Fruit fly (Drosophila melanogaster) whole organism, embryonic: ENCODE data around the gene Nagk.

Source experiments
- Ada2b ChIP-seq: fragments of 200-800 bp; sonication (Bioruptor generic); IDR thresholded peaks from 2 replicates; pipeline ENCODE4 v1.3.6; 2022; ENCODE audit warnings: missing biosample characterization, missing genetic modification characterization
- Atf3 ChIP-seq: fragments of 200-800 bp; sonication (Bioruptor generic); optimal IDR thresholded peaks from 3 replicates; lab custom pipeline; 2016; ENCODE audit warnings: missing biosample characterization, missing genetic modification characterization
- Bteb2 ChIP-seq: fragments of 200-800 bp; sonication (Bioruptor generic); optimal IDR thresholded peaks from 2 replicates; lab custom pipeline; 2016; ENCODE audit warnings: missing biosample characterization, missing genetic modification characterization
- CG12659 ChIP-seq: fragments of 200-800 bp; sonication (Bioruptor generic); optimal IDR thresholded peaks from 3 replicates; lab custom pipeline; 2017; ENCODE audit warnings: mild to moderate bottlenecking, missing biosample characterization, missing genetic modification reagents, missing genetic modification characterization
- CG12744 ChIP-seq: fragments of 200-800 bp; sonication (Bioruptor generic); optimal IDR thresholded peaks from 2 replicates; lab custom pipeline; 2016; ENCODE audit warnings: missing biosample characterization, missing genetic modification characterization
- CG13123 ChIP-seq: fragments of 200-800 bp; sonication (Bioruptor generic); optimal IDR thresholded peaks from 2 replicates; lab custom pipeline; 2016; ENCODE audit warnings: missing biosample characterization, missing genetic modification characterization
- CG13296 ChIP-seq: fragments of 200-800 bp; sonication (Bioruptor generic); optimal IDR thresholded peaks from 3 replicates; lab custom pipeline; 2018; ENCODE audit warnings: missing biosample characterization, mild to moderate bottlenecking, missing genetic modification characterization
- CG14667 ChIP-seq: fragments of 200-800 bp; sonication (Bioruptor generic); IDR thresholded peaks from 2 replicates; pipeline ENCODE4 v1.3.6; 2022; ENCODE audit warnings: missing biosample characterization, missing genetic modification characterization
- CG1602 ChIP-seq: fragments of 200-800 bp; sonication (Bioruptor generic); optimal IDR thresholded peaks from 3 replicates; lab custom pipeline; 2016; ENCODE audit warnings: missing biosample characterization, missing genetic modification characterization
- CG1647 ChIP-seq: fragments of 200-800 bp; sonication (Bioruptor generic); optimal IDR thresholded peaks from 3 replicates; lab custom pipeline; 2016; ENCODE audit warnings: missing biosample characterization, missing genetic modification characterization
- CG2120 ChIP-seq: fragments of 200-800 bp; sonication (Bioruptor generic); optimal IDR thresholded peaks from 3 replicates; lab custom pipeline; 2016; ENCODE audit warnings: missing biosample characterization, missing genetic modification characterization
- CG2712 ChIP-seq: fragments of 200-800 bp; optimal IDR thresholded peaks from 3 replicates; lab custom pipeline; 2019; ENCODE audit warnings: missing biosample characterization, mild to moderate bottlenecking, missing genetic modification characterization, moderate library complexity
- CG2889 ChIP-seq: fragments of 200-800 bp; sonication (Bioruptor generic); IDR thresholded peaks from 3 replicates; pipeline ENCODE4 v1.3.6; 2022; ENCODE audit warnings: missing biosample characterization, missing genetic modification characterization
- CG3065 ChIP-seq: fragments of 200-800 bp; sonication (Bioruptor generic); optimal IDR thresholded peaks from 2 replicates; lab custom pipeline; 2016; ENCODE audit warnings: missing biosample characterization, missing genetic modification characterization
- CG32767 ChIP-seq: fragments of 200-800 bp; sonication (Bioruptor generic); IDR thresholded peaks from 2 replicates; pipeline ENCODE4 v1.3.6; 2022; ENCODE audit warnings: missing biosample characterization, missing genetic modification characterization
- CG3281 ChIP-seq: fragments of 200-800 bp; sonication (Bioruptor generic); optimal IDR thresholded peaks from 3 replicates; lab custom pipeline; 2017; ENCODE audit warnings: missing biosample characterization, mild to moderate bottlenecking, missing genetic modification characterization
- CG33213 ChIP-seq: fragments of 200-800 bp; sonication (Bioruptor generic); optimal IDR thresholded peaks from 3 replicates; lab custom pipeline; 2016; ENCODE audit warnings: missing biosample characterization, missing genetic modification characterization
- CG34422 ChIP-seq: fragments of 200-800 bp; sonication (Bioruptor generic); IDR thresholded peaks from 3 replicates; pipeline ENCODE4 v1.3.6; 2022; ENCODE audit warnings: missing biosample characterization, missing genetic modification characterization
- CG4328 ChIP-seq: fragments of 200-800 bp; sonication (Bioruptor generic); optimal IDR thresholded peaks from 3 replicates; lab custom pipeline; 2017; ENCODE audit warnings: missing biosample characterization, missing genetic modification reagents, missing genetic modification characterization
- CG7786 ChIP-seq: fragments of 200-800 bp; sonication (Bioruptor generic); optimal IDR thresholded peaks from 2 replicates; lab custom pipeline; 2016; ENCODE audit warnings: missing biosample characterization, missing genetic modification characterization
- CG9437 ChIP-seq: fragments of 200-800 bp; sonication (Bioruptor generic); optimal IDR thresholded peaks from 2 replicates; lab custom pipeline; 2018; ENCODE audit warnings: missing biosample characterization, mild to moderate bottlenecking, missing genetic modification characterization
- CrebB ChIP-seq: fragments of 200-800 bp; sonication (Bioruptor generic); optimal IDR thresholded peaks from 3 replicates; lab custom pipeline; 2018; ENCODE audit warnings: missing biosample characterization, mild to moderate bottlenecking, missing genetic modification characterization
- D19B ChIP-seq: fragments of 200-800 bp; sonication (Bioruptor generic); optimal IDR thresholded peaks from 2 replicates; lab custom pipeline; 2017; ENCODE audit warnings: missing biosample characterization, mild to moderate bottlenecking, missing genetic modification characterization
- Dll ChIP-seq: fragments of 200-800 bp; sonication (Bioruptor generic); IDR thresholded peaks from 4 replicates; pipeline ENCODE4 v1.3.6; 2022; ENCODE audit warnings: missing biosample characterization, missing genetic modification characterization; ENCODE audit not compliant: partially characterized antibody
- Gug ChIP-seq: fragments of 200-800 bp; sonication (Bioruptor generic); IDR thresholded peaks from 4 replicates; pipeline ENCODE4 v1.3.6; 2022; ENCODE audit warnings: missing biosample characterization, missing genetic modification characterization
- HLH4C ChIP-seq: fragments of 200-800 bp; sonication (Bioruptor generic); IDR thresholded peaks from 3 replicates; pipeline ENCODE4 v1.3.6; 2022; ENCODE audit warnings: missing biosample characterization, missing genetic modification characterization; ENCODE audit not compliant: partially characterized antibody
- Lim3 ChIP-seq: fragments of 200-800 bp; sonication (Bioruptor generic); IDR thresholded peaks from 2 replicates; pipeline ENCODE4 v1.3.6; 2022; ENCODE audit warnings: missing biosample characterization, missing genetic modification characterization
- Rx ChIP-seq: fragments of 200-800 bp; sonication (Bioruptor generic); IDR thresholded peaks from 2 replicates; pipeline ENCODE4 v1.3.6; 2022; ENCODE audit warnings: missing biosample characterization, missing genetic modification characterization
- Side ChIP-seq: fragments of 200-800 bp; sonication (Bioruptor generic); optimal IDR thresholded peaks from 2 replicates; lab custom pipeline; 2016; ENCODE audit warnings: missing biosample characterization, missing genetic modification characterization
- ab ChIP-seq: fragments of 200-800 bp; sonication (Bioruptor generic); optimal IDR thresholded peaks from 2 replicates; lab custom pipeline; 2016; ENCODE audit warnings: missing biosample characterization, missing genetic modification characterization
- gt ChIP-seq: fragments of 200-800 bp; sonication (Bioruptor generic); IDR thresholded peaks from 2 replicates; pipeline ENCODE4 v1.3.6; 2022; ENCODE audit warnings: missing biosample characterization, missing genetic modification characterization
- ham ChIP-seq: fragments of 200-800 bp; sonication (Bioruptor generic); IDR thresholded peaks from 2 replicates; pipeline ENCODE4 v1.3.6; 2022; ENCODE audit warnings: missing biosample characterization, missing genetic modification characterization
- kah ChIP-seq: fragments of 200-800 bp; sonication (Bioruptor generic); optimal IDR thresholded peaks from 2 replicates; lab custom pipeline; 2018; ENCODE audit warnings: missing biosample characterization, mild to moderate bottlenecking, missing genetic modification characterization
- knrl ChIP-seq: fragments of 200-800 bp; sonication (Bioruptor generic); IDR thresholded peaks from 3 replicates; pipeline ENCODE4 v1.3.6; 2022; ENCODE audit warnings: missing biosample characterization, missing genetic modification characterization; ENCODE audit not compliant: partially characterized antibody
- luna ChIP-seq: fragments of 200-800 bp; sonication (Bioruptor generic); optimal IDR thresholded peaks from 2 replicates; lab custom pipeline; 2016; ENCODE audit warnings: missing biosample characterization, missing genetic modification characterization
- oc ChIP-seq: fragments of 200-800 bp; sonication (Bioruptor generic); optimal IDR thresholded peaks from 2 replicates; lab custom pipeline; 2018; ENCODE audit warnings: missing biosample characterization, mild to moderate bottlenecking, missing genetic modification characterization, moderate library complexity
- row ChIP-seq: fragments of 200-800 bp; sonication (Bioruptor generic); IDR thresholded peaks from 3 replicates; pipeline ENCODE4 v1.3.6; 2022; ENCODE audit warnings: missing biosample characterization, missing genetic modification characterization
- sd ChIP-seq: fragments of 200-800 bp; sonication (Bioruptor generic); optimal IDR thresholded peaks from 3 replicates; lab custom pipeline; 2018; ENCODE audit warnings: missing biosample characterization, mild to moderate bottlenecking, missing genetic modification characterization, moderate library complexity
- seq ChIP-seq: fragments of 200-800 bp; sonication (Bioruptor generic); IDR thresholded peaks from 2 replicates; pipeline ENCODE4 v1.3.6; 2022; ENCODE audit warnings: missing biosample characterization, missing genetic modification characterization
- stwl ChIP-seq: fragments of 200-800 bp; sonication (Bioruptor generic); optimal IDR thresholded peaks from 3 replicates; lab custom pipeline; 2018; ENCODE audit warnings: missing biosample characterization, mild to moderate bottlenecking, missing genetic modification characterization, moderate library complexity
- toy ChIP-seq: fragments of 200-800 bp; sonication (Bioruptor generic); IDR thresholded peaks from 2 replicates; pipeline ENCODE4 v1.3.6; 2022; ENCODE audit warnings: missing biosample characterization, missing genetic modification characterization
- trem ChIP-seq: fragments of 200-800 bp; optimal IDR thresholded peaks from 3 replicates; lab custom pipeline; 2019; ENCODE audit warnings: missing biosample characterization, mild to moderate bottlenecking, missing genetic modification characterization, moderate library complexity
- zf30C ChIP-seq: fragments of 200-800 bp; sonication (Bioruptor generic); optimal IDR thresholded peaks from 3 replicates; lab custom pipeline; 2018; ENCODE audit warnings: missing biosample characterization, mild to moderate bottlenecking, missing genetic modification characterization

Nagk gene

dm6 chr3R:15342926-15343685 lies at the start of gene Nagk (continued):
- TF ChIP-seq zf30C (GFP tag; lab: Kevin White, UChicago), result no peak
- no peak for TF ChIP-seq CG3065
- TF ChIP-seq Lim3 (GFP tag; lab: Robert Waterston, UW), result no peak
- TF ChIP-seq Rx (GFP tag; lab: Robert Waterston, UW), result no peak; the same call in 1 of the 2 replicates
- no peak for TF ChIP-seq HLH4C
- TF ChIP-seq Bteb2, result peak; percentile 50
- TF ChIP-seq CG14667 (GFP tag; lab: Robert Waterston, UW), result no peak
- TF ChIP-seq Atf3, result peak; percentile 6
- peak; percentile 40 for TF ChIP-seq CG13296
- peak; percentile 4 for TF ChIP-seq CG7786
- no peak for TF ChIP-seq ham (GFP tag; lab: Robert Waterston, UW)
- TF ChIP-seq knrl (GFP tag; lab: Robert Waterston, UW), result no peak; the same call in 2 of the 3 replicates
- TF ChIP-seq kah (GFP tag; lab: Kevin White, UChicago), result no peak
- peak; percentile 59 for TF ChIP-seq CG2712 (tag; lab: Kevin White, UChicago)
- TF ChIP-seq CG1602 (GFP tag; lab: Kevin White, UChicago), result peak; percentile 57
- no peak for TF ChIP-seq CG12744 (GFP tag; lab: Kevin White, UChicago)
- TF ChIP-seq oc (tag; lab: Kevin White, UChicago), result no peak
- TF ChIP-seq CG2889 (GFP tag; lab: Robert Waterston, UW), result no peak
- TF ChIP-seq Ada2b (GFP tag; lab: Robert Waterston, UW), result 0 out of 2 replicates have a peak, but pooled peaks have one; percentile 9
- no peak for TF ChIP-seq CG1647
- peak; percentile 29 for TF ChIP-seq CG33213 (GFP tag; lab: Kevin White, UChicago)
- TF ChIP-seq trem (tag; lab: Kevin White, UChicago), result peak; percentile 14
- TF ChIP-seq D19B (GFP tag; lab: Kevin White, UChicago), result peak; percentile 96
- TF ChIP-seq Side (GFP tag; lab: Kevin White, UChicago), result peak; percentile 69
- peak; percentile 62 for TF ChIP-seq CG3281 (GFP tag; lab: Kevin White, UChicago)
- TF ChIP-seq CG4328 (GFP tag; lab: Kevin White, UChicago), result peak; percentile 59
- TF ChIP-seq Dll (GFP tag; lab: Robert Waterston, UW), result no peak
- TF ChIP-seq CrebB (tag; lab: Kevin White, UChicago), result peak; percentile 40
- TF ChIP-seq stwl, result no peak
- TF ChIP-seq sd (tag; lab: Kevin White, UChicago), result no peak
- TF ChIP-seq CG34422 (GFP tag; lab: Robert Waterston, UW), result peak; percentile 19; the same call in 1 of the 3 replicates
- no peak for TF ChIP-seq luna
- no peak for TF ChIP-seq CG13123
- TF ChIP-seq gt (GFP tag; lab: Robert Waterston, UW), result no peak
- TF ChIP-seq seq (GFP tag; lab: Robert Waterston, UW), result no peak
- peak; percentile 15; the same call in 1 of the 2 replicates for TF ChIP-seq CG32767 (GFP tag; lab: Robert Waterston, UW)
- TF ChIP-seq ab (GFP tag; lab: Kevin White, UChicago), result no peak
- TF ChIP-seq CG12659 (GFP tag; lab: Kevin White, UChicago), result peak; percentile 66
- TF ChIP-seq toy (GFP tag; lab: Robert Waterston, UW), result no peak
- peak; percentile 79 for TF ChIP-seq CG9437 (GFP tag; lab: Kevin White, UChicago)
- peak; percentile 59; the same call in 2 of the 4 replicates for TF ChIP-seq Gug (GFP tag; lab: Robert Waterston, UW)
- TF ChIP-seq CG2120 (GFP tag; lab: Kevin White, UChicago), result peak; percentile 69
- peak; percentile 86 for TF ChIP-seq row (GFP tag; lab: Robert Waterston, UW)
